Fruit fly (Drosophila melanogaster) whole organism, embryonic: Measurements from ENCODE around the gene Rad1.

Experiments
- Abd-B ChIP-seq: fragments of 200-800 bp; sonication (Bioruptor generic); optimal IDR thresholded peaks from 2 replicates; lab custom pipeline; 2018; ENCODE audit warnings: missing biosample characterization, mild to moderate bottlenecking, missing genetic modification characterization, moderate library complexity
- Atf3 ChIP-seq: fragments of 200-800 bp; sonication (Bioruptor generic); optimal IDR thresholded peaks from 3 replicates; lab custom pipeline; 2016; ENCODE audit warnings: missing biosample characterization, missing genetic modification characterization
- B-H1 ChIP-seq: fragments of 200-800 bp; sonication (Bioruptor generic); IDR thresholded peaks from 3 replicates; pipeline ENCODE4 v1.3.6; 2022; ENCODE audit warnings: missing biosample characterization, missing genetic modification characterization
- Bgb ChIP-seq: fragments of 200-800 bp; sonication (Bioruptor generic); IDR thresholded peaks from 2 replicates; pipeline ENCODE4 v1.3.6; 2022; ENCODE audit warnings: missing biosample characterization, missing genetic modification characterization; ENCODE audit not compliant: partially characterized antibody
- BtbVII ChIP-seq: fragments of 200-800 bp; sonication (Bioruptor generic); optimal IDR thresholded peaks from 3 replicates; lab custom pipeline; 2017; ENCODE audit warnings: missing biosample characterization, mild to moderate bottlenecking, missing genetic modification characterization
- CG1024 ChIP-seq: fragments of 200-800 bp; sonication (Bioruptor generic); IDR thresholded peaks from 2 replicates; pipeline ENCODE4 v1.3.6; 2022; ENCODE audit warnings: missing biosample characterization, missing genetic modification characterization
- CG11723 ChIP-seq: fragments of 200-800 bp; sonication (Bioruptor generic); optimal IDR thresholded peaks from 2 replicates; lab custom pipeline; 2017; ENCODE audit warnings: missing biosample characterization, mild to moderate bottlenecking, missing genetic modification characterization
- CG13287 ChIP-seq: fragments of 200-800 bp; sonication (Bioruptor generic); IDR thresholded peaks from 2 replicates; pipeline ENCODE4 v1.3.6; 2022; ENCODE audit warnings: missing biosample characterization, missing genetic modification characterization; ENCODE audit not compliant: partially characterized antibody
- CG13296 ChIP-seq: fragments of 200-800 bp; sonication (Bioruptor generic); optimal IDR thresholded peaks from 3 replicates; lab custom pipeline; 2018; ENCODE audit warnings: missing biosample characterization, mild to moderate bottlenecking, missing genetic modification characterization
- CG14014 ChIP-seq: fragments of 200-800 bp; sonication (Bioruptor generic); IDR thresholded peaks from 2 replicates; pipeline ENCODE4 v1.3.6; 2022; ENCODE audit warnings: missing biosample characterization, missing genetic modification characterization
- CG15073 ChIP-seq: fragments of 200-800 bp; sonication (Bioruptor generic); optimal IDR thresholded peaks from 2 replicates; lab custom pipeline; 2016; ENCODE audit warnings: missing biosample characterization, missing genetic modification characterization
- CG15696 ChIP-seq: fragments of 200-800 bp; sonication (Bioruptor generic); optimal IDR thresholded peaks from 2 replicates; lab custom pipeline; 2019; ENCODE audit warnings: missing biosample characterization, mild to moderate bottlenecking, missing genetic modification characterization, moderate library complexity
- CG1647 ChIP-seq: fragments of 200-800 bp; sonication (Bioruptor generic); optimal IDR thresholded peaks from 3 replicates; lab custom pipeline; 2016; ENCODE audit warnings: missing biosample characterization, missing genetic modification characterization
- CG1832 ChIP-seq: fragments of 200-800 bp; sonication (Bioruptor generic); optimal IDR thresholded peaks from 2 replicates; lab custom pipeline; 2017; ENCODE audit warnings: missing biosample characterization, mild to moderate bottlenecking, missing genetic modification characterization, inconsistent platforms
- CG2129 ChIP-seq: fragments of 200-800 bp; sonication (Bioruptor generic); IDR thresholded peaks from 2 replicates; pipeline ENCODE4 v1.3.6; 2022; ENCODE audit warnings: missing biosample characterization, missing genetic modification characterization; ENCODE audit not compliant: partially characterized antibody
- CG2712 ChIP-seq: fragments of 200-800 bp; optimal IDR thresholded peaks from 3 replicates; lab custom pipeline; 2019; ENCODE audit warnings: missing biosample characterization, mild to moderate bottlenecking, missing genetic modification characterization, moderate library complexity
- CG31388 ChIP-seq: fragments of 200-800 bp; sonication (Bioruptor generic); optimal IDR thresholded peaks from 2 replicates; lab custom pipeline; 2016; ENCODE audit warnings: missing biosample characterization, missing genetic modification characterization
- CG3163 ChIP-seq: fragments of 200-800 bp; sonication (Bioruptor generic); optimal IDR thresholded peaks from 3 replicates; lab custom pipeline; 2016; ENCODE audit warnings: missing biosample characterization, missing genetic modification characterization
- CG34376 ChIP-seq: fragments of 200-800 bp; sonication (Bioruptor generic); optimal IDR thresholded peaks from 2 replicates; lab custom pipeline; 2018; ENCODE audit warnings: missing biosample characterization, mild to moderate bottlenecking, missing genetic modification characterization
- CG3995 ChIP-seq: fragments of 200-800 bp; sonication (Bioruptor generic); optimal IDR thresholded peaks from 3 replicates; lab custom pipeline; 2016; ENCODE audit warnings: missing biosample characterization, missing genetic modification characterization
- CG5953 ChIP-seq: fragments of 200-800 bp; sonication (Bioruptor generic); IDR thresholded peaks from 2 replicates; pipeline ENCODE4 v1.3.6; 2022; ENCODE audit warnings: missing biosample characterization, missing genetic modification characterization
- CG7839 ChIP-seq: fragments of 200-800 bp; sonication (Bioruptor generic); optimal IDR thresholded peaks from 3 replicates; lab custom pipeline; 2018; ENCODE audit warnings: missing biosample characterization, mild to moderate bottlenecking, missing genetic modification characterization, moderate library complexity
- CG7987 ChIP-seq: fragments of 200-800 bp; sonication (Bioruptor generic); optimal IDR thresholded peaks from 2 replicates; lab custom pipeline; 2018; ENCODE audit warnings: missing biosample characterization, mild to moderate bottlenecking, missing genetic modification characterization, moderate library complexity
- CG8281 ChIP-seq: fragments of 200-800 bp; sonication (Bioruptor generic); optimal IDR thresholded peaks from 2 replicates; lab custom pipeline; 2018; ENCODE audit warnings: missing biosample characterization, mild to moderate bottlenecking, missing genetic modification characterization, moderate library complexity
- CG9727 ChIP-seq: fragments of 200-800 bp; sonication (Bioruptor generic); optimal IDR thresholded peaks from 3 replicates; lab custom pipeline; 2017; ENCODE audit warnings: missing biosample characterization, mild to moderate bottlenecking, missing genetic modification characterization
- Deaf1 ChIP-seq: fragments of 200-800 bp; optimal IDR thresholded peaks from 3 replicates; lab custom pipeline; 2019; ENCODE audit warnings: missing biosample characterization, mild to moderate bottlenecking, missing genetic modification characterization, moderate library complexity
- Dp ChIP-seq: fragments of 200-800 bp; sonication (Bioruptor generic); optimal IDR thresholded peaks from 2 replicates; lab custom pipeline; 2018; ENCODE audit warnings: missing biosample characterization, mild to moderate bottlenecking, missing genetic modification characterization, moderate library complexity
- Ets65A ChIP-seq: fragments of 200-800 bp; sonication (Bioruptor generic); peaks from one replicate; lab custom pipeline; 2016; ENCODE audit warnings: missing biosample characterization, missing genetic modification characterization
- Max ChIP-seq: fragments of 200-800 bp; sonication (Bioruptor generic); optimal IDR thresholded peaks from 2 replicates; lab custom pipeline; 2016; ENCODE audit warnings: missing biosample characterization, mild to moderate bottlenecking, missing genetic modification characterization
- Mes4 ChIP-seq: fragments of 200-800 bp; sonication (Bioruptor generic); optimal IDR thresholded peaks from 2 replicates; lab custom pipeline; 2016; ENCODE audit warnings: missing biosample characterization, missing genetic modification characterization
- Mrtf ChIP-seq: fragments of 200-800 bp; sonication (Bioruptor generic); IDR thresholded peaks from 3 replicates; pipeline ENCODE4 v1.3.6; 2022; ENCODE audit warnings: missing biosample characterization, missing genetic modification characterization
- Neu2 ChIP-seq: fragments of 200-800 bp; sonication (Bioruptor generic); optimal IDR thresholded peaks from 3 replicates; lab custom pipeline; 2016; ENCODE audit warnings: missing biosample characterization, missing genetic modification characterization, borderline replicate concordance
- NfI ChIP-seq: fragments of 200-800 bp; sonication (Bioruptor generic); optimal IDR thresholded peaks from 3 replicates; lab custom pipeline; 2018; ENCODE audit warnings: missing biosample characterization, mild to moderate bottlenecking, missing genetic modification characterization, moderate library complexity
- Ptx1 ChIP-seq: fragments of 200-800 bp; sonication (Bioruptor generic); IDR thresholded peaks from 2 replicates; pipeline ENCODE4 v1.3.6; 2022; ENCODE audit warnings: missing biosample characterization, missing genetic modification characterization
- Rx ChIP-seq: fragments of 200-800 bp; sonication (Bioruptor generic); IDR thresholded peaks from 2 replicates; pipeline ENCODE4 v1.3.6; 2022; ENCODE audit warnings: missing biosample characterization, missing genetic modification characterization
- Stat92E ChIP-seq, 3 experiments: fragments of >200 bp in 2 of 3; fragments of 200-800 bp in 1 of 3; sonication (Bioruptor generic) in 1 of 3; optimal IDR thresholded peaks; 2 replicates each; lab custom pipeline; 2017 to 2019; ENCODE audit warnings: missing biosample characterization in 3 of 3, missing genetic modification characterization in 3 of 3, mild to moderate bottlenecking in 1 of 3, moderate library complexity in 1 of 3
- ara ChIP-seq: fragments of 200-800 bp; sonication (Bioruptor generic); IDR thresholded peaks from 2 replicates; pipeline ENCODE4 v1.3.6; 2022; ENCODE audit warnings: missing biosample characterization, missing genetic modification characterization
- bcd ChIP-seq: fragments of 200-800 bp; sonication (Bioruptor generic); optimal IDR thresholded peaks from 2 replicates; lab custom pipeline; 2017; ENCODE audit warnings: missing biosample characterization, mild to moderate bottlenecking, missing genetic modification characterization
- dmrt99B ChIP-seq: fragments of 200-800 bp; sonication (Bioruptor generic); optimal IDR thresholded peaks from 2 replicates; lab custom pipeline; 2018; ENCODE audit warnings: missing biosample characterization, mild to moderate bottlenecking, missing genetic modification characterization, moderate library complexity
- gcm2 ChIP-seq: fragments of 200-800 bp; sonication (Bioruptor generic); optimal IDR thresholded peaks from 2 replicates; lab custom pipeline; 2016; ENCODE audit warnings: missing biosample characterization, missing genetic modification characterization
- jumu ChIP-seq: fragments of 200-800 bp; sonication (Bioruptor generic); optimal IDR thresholded peaks from 3 replicates; lab custom pipeline; 2016; ENCODE audit warnings: missing biosample characterization, missing genetic modification characterization
- nerfin-1 ChIP-seq: fragments of 200-800 bp; sonication (Bioruptor generic); optimal IDR thresholded peaks from 3 replicates; lab custom pipeline; 2019; ENCODE audit warnings: missing biosample characterization, mild to moderate bottlenecking, missing genetic modification characterization, moderate library complexity
- phol ChIP-seq: fragments of 200-800 bp; sonication (Bioruptor generic); optimal IDR thresholded peaks from 3 replicates; lab custom pipeline; 2018; ENCODE audit warnings: missing biosample characterization, mild to moderate bottlenecking, missing genetic modification characterization, moderate library complexity
- pnt ChIP-seq: fragments of 200-800 bp; sonication (Bioruptor generic); optimal IDR thresholded peaks from 3 replicates; lab custom pipeline; 2016; ENCODE audit warnings: missing biosample characterization, missing genetic modification characterization
- prd ChIP-seq, 3 experiments: fragments of >200 bp in 2 of 3; fragments of 200-800 bp in 1 of 3; sonication (Bioruptor generic) in 1 of 3; optimal IDR thresholded peaks in 2 of 3; IDR thresholded peaks in 1 of 3; 2 replicates in 2 of 3; 3 replicates in 1 of 3; pipeline versions ENCODE4 v1.3.6 to Lab custom; 2017 to 2022; ENCODE audit warnings: missing biosample characterization in 1 of 3, missing genetic modification characterization in 1 of 3
- scrt ChIP-seq: fragments of 200-800 bp; sonication (Bioruptor generic); optimal IDR thresholded peaks from 2 replicates; lab custom pipeline; 2018; ENCODE audit warnings: missing biosample characterization, mild to moderate bottlenecking, missing genetic modification characterization, moderate library complexity
- sens-2 ChIP-seq: fragments of 200-800 bp; sonication (Bioruptor generic); IDR thresholded peaks from 2 replicates; pipeline ENCODE4 v1.3.6; 2022; ENCODE audit warnings: missing biosample characterization, missing genetic modification characterization
- sug ChIP-seq: fragments of 200-800 bp; optimal IDR thresholded peaks from 2 replicates; lab custom pipeline; 2019; ENCODE audit warnings: missing biosample characterization, mild to moderate bottlenecking, missing genetic modification characterization, moderate library complexity
- tx ChIP-seq: fragments of 200-800 bp; sonication (Bioruptor generic); optimal IDR thresholded peaks from 2 replicates; lab custom pipeline; 2016; ENCODE audit warnings: missing biosample characterization, missing genetic modification characterization

The Rad1 gene

DNA sequence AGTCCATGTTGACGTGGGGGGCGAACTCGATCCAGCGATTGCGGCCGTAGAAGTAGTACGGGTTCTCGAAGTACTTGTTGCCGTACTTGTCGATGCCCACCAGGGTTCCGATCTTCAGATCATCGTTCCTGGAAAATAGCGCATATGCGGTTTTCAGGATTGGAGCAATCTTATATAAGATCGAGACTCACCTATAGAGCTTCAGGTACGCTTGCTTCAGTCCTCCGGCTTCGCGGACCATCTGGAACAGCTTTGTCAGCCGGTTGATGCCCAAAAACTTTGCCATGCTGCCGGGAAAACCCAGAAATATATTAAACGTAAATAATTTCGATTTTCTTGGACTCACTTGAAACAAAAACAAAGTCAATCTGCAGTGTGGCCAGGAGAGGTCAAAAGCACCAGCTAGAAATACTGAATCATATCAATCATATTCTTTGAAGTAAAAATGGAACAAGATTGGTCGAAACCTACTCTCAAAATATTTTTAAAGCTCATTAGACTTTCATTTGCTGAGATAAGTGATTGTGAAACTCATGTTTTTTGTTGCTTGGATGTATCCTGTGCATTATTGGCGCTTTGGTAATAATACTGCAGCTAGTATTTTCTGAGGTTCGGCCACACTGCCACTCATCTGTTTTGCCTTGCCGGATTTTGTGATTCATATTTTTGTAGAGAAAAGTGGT is 5.0 kb upstream of the Rad1 start, which contains the start of the genes ND-B17.2 and Arpc5 (continued):
- TF ChIP-seq phol (tag; lab: Kevin White, UChicago) (peak; percentile 51), Rx (no peak), prd (optimal IDR thresholded peaks at IDR 0.05; lab: Kevin White, UChicago) (no peak), prd (GFP tag; IDR thresholded peaks at IDR 0.05; lab: Robert Waterston, UW) (no peak), CG9727 (GFP tag; lab: Kevin White, UChicago) (no peak), pnt (GFP tag; lab: Kevin White, UChicago) (no peak), jumu (GFP tag; lab: Kevin White, UChicago) (no peak), Deaf1 (tag; lab: Kevin White, UChicago) (no peak), BtbVII (GFP tag; lab: Kevin White, UChicago) (no peak), Mes4 (no peak), Max (no peak), scrt (GFP tag; lab: Kevin White, UChicago) (no peak), CG1647 (no peak), Ets65A (no peak), CG34376 (GFP tag; lab: Kevin White, UChicago) (no peak), CG2712 (tag; lab: Kevin White, UChicago) (peak; percentile 26), bcd (GFP tag; lab: Kevin White, UChicago) (no peak), CG1832 (GFP tag; lab: Kevin White, UChicago) (no peak), Stat92E (GFP tag; optimal IDR thresholded peaks at IDR 0.05; lab: Kevin White, UChicago) (peak in 1 of 3 experiments; percentile 22), nerfin-1 (tag; lab: Kevin White, UChicago) (peak; percentile 42), gcm2 (GFP tag; lab: Kevin White, UChicago) (no peak), CG13287 (GFP tag; lab: Robert Waterston, UW) (peak; percentile 47; the same call in 1 of the 2 replicates), CG7839 (tag; lab: Kevin White, UChicago) (no peak), CG3163 (GFP tag; lab: Kevin White, UChicago) (no peak), CG8281 (tag; lab: Kevin White, UChicago) (no peak), CG11723 (GFP tag; lab: Kevin White, UChicago) (no peak), tx (no peak), CG15073 (GFP tag; lab: Kevin White, UChicago) (no peak), dmrt99B (tag; lab: Kevin White, UChicago) (no peak), Atf3 (no peak), sug (peak; percentile 32), CG7987 (GFP tag; lab: Kevin White, UChicago) (no peak), CG14014 (GFP tag; lab: Robert Waterston, UW) (no peak), Bgb (GFP tag; lab: Robert Waterston, UW) (no peak), Mrtf (GFP tag; lab: Robert Waterston, UW) (no peak), Ptx1 (no peak), sens-2 (GFP tag; lab: Robert Waterston, UW) (no peak), B-H1 (GFP tag; lab: Robert Waterston, UW) (no peak), Abd-B (GFP tag; lab: Kevin White, UChicago) (no peak), CG13296 (GFP tag; lab: Kevin White, UChicago) (no peak), ara (GFP tag; lab: Robert Waterston, UW) (no peak), CG15696 (no peak), CG2129 (GFP tag; lab: Robert Waterston, UW) (no peak), CG1024 (no peak), Dp (GFP tag; lab: Kevin White, UChicago) (peak; percentile 34), CG3995 (GFP tag; lab: Kevin White, UChicago) (peak; percentile 24), NfI (GFP tag; lab: Kevin White, UChicago) (no peak), CG5953 (no peak), CG31388 (GFP tag; lab: Kevin White, UChicago) (no peak), Neu2 (no peak)
